Fruit fly (Drosophila melanogaster): ENCODE measurements around the gene Rpt3R.

DNA sequence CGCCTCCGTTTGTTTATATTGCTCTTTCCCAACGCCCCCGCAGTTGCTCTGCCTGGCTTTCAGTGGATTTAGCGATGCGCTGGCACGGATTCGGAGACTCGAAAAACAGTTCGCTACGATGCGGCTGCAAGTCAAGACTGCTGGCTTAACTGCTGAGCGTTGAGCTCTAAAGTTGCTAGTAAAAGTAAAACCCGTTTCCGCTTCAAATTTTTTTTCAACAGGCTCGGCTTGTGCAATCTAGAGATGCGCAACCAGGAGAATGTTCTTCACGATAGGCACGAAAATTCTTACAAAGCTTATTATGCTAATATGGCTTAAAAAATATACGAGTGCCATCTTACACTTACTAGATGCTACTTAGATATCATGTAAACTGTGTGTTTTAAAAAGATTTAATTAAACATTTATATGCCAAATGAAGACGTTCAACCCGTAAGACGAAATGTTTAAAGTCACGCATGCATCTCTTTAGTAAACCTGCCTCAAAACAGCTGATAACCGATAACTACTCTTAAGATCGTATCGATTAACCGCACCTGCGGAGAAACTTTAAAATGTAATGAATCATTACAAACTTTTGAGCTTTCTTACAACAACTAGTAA is 8.9 kb downstream of the Rpt3R start, which contains the start of gene CG12948:
- TF ChIP-seq CG15710 (tag; optimal IDR thresholded peaks at IDR 0.05) (peak; percentile 53), CG34367 (tag; optimal IDR thresholded peaks at IDR 0.05) (no peak), CG9948 (tag; optimal IDR thresholded peaks at IDR 0.05) (peak; percentile 24), CG14655 (GFP tag; optimal IDR thresholded peaks at IDR 0.05) (no peak), Ets98B (GFP tag; IDR thresholded peaks at IDR 0.05) (peak; percentile 35; the same call in 1 of the 2 replicates)
